Fruit fly (Drosophila melanogaster) whole organism, embryonic: Measurements from ENCODE around the gene kkv.

ENCODE experiments used
- Abd-B ChIP-seq: fragments of 200-800 bp; sonication (Bioruptor generic); optimal IDR thresholded peaks from 2 replicates; lab custom pipeline; 2018; ENCODE audit warnings: missing biosample characterization, mild to moderate bottlenecking, missing genetic modification characterization, moderate library complexity
- Antp ChIP-seq: fragments of 200-800 bp; sonication (Bioruptor generic); optimal IDR thresholded peaks from 3 replicates; lab custom pipeline; 2016; ENCODE audit warnings: missing biosample characterization, missing genetic modification characterization
- Asciz ChIP-seq: fragments of 200-800 bp; sonication (Bioruptor generic); optimal IDR thresholded peaks from 2 replicates; lab custom pipeline; 2017; ENCODE audit warnings: missing biosample characterization, mild to moderate bottlenecking, missing genetic modification characterization, missing genetic modification reagents
- Atf3 ChIP-seq: fragments of 200-800 bp; sonication (Bioruptor generic); optimal IDR thresholded peaks from 3 replicates; lab custom pipeline; 2016; ENCODE audit warnings: missing biosample characterization, missing genetic modification characterization
- Bdp1 ChIP-seq: fragments of 200-800 bp; sonication (Bioruptor generic); optimal IDR thresholded peaks from 3 replicates; lab custom pipeline; 2016; ENCODE audit warnings: missing biosample characterization, missing genetic modification characterization
- CG11398 ChIP-seq: fragments of 200-800 bp; sonication (Bioruptor generic); optimal IDR thresholded peaks from 2 replicates; lab custom pipeline; 2016; ENCODE audit warnings: missing biosample characterization, missing genetic modification characterization
- CG11504 ChIP-seq: fragments of 200-800 bp; sonication (Bioruptor generic); optimal IDR thresholded peaks from 3 replicates; lab custom pipeline; 2019; ENCODE audit warnings: missing biosample characterization, mild to moderate bottlenecking, missing genetic modification characterization, moderate library complexity
- CG13287 ChIP-seq: fragments of 200-800 bp; sonication (Bioruptor generic); IDR thresholded peaks from 2 replicates; pipeline ENCODE4 v1.3.6; 2022; ENCODE audit warnings: missing biosample characterization, missing genetic modification characterization; ENCODE audit not compliant: partially characterized antibody
- CG15269 ChIP-seq: fragments of 200-800 bp; sonication (Bioruptor generic); optimal IDR thresholded peaks from 2 replicates; lab custom pipeline; 2018; ENCODE audit warnings: missing biosample characterization, mild to moderate bottlenecking, missing genetic modification characterization, moderate library complexity
- CG1792 ChIP-seq: fragments of 200-800 bp; sonication (Bioruptor generic); optimal IDR thresholded peaks from 2 replicates; lab custom pipeline; 2016; ENCODE audit warnings: missing biosample characterization, missing genetic modification characterization
- CG2199 ChIP-seq: fragments of 200-800 bp; sonication (Bioruptor generic); IDR thresholded peaks from 3 replicates; pipeline ENCODE4 v1.3.6; 2022; ENCODE audit warnings: missing biosample characterization, missing genetic modification characterization
- CG3163 ChIP-seq: fragments of 200-800 bp; sonication (Bioruptor generic); optimal IDR thresholded peaks from 3 replicates; lab custom pipeline; 2016; ENCODE audit warnings: missing biosample characterization, missing genetic modification characterization
- CG33213 ChIP-seq: fragments of 200-800 bp; sonication (Bioruptor generic); optimal IDR thresholded peaks from 3 replicates; lab custom pipeline; 2016; ENCODE audit warnings: missing biosample characterization, missing genetic modification characterization
- CG4360 ChIP-seq: fragments of 200-800 bp; sonication (Bioruptor generic); IDR thresholded peaks from 2 replicates; pipeline ENCODE4 v1.3.6; 2022; ENCODE audit warnings: missing biosample characterization, missing genetic modification characterization
- CG6765 ChIP-seq: fragments of 200-800 bp; sonication (Bioruptor generic); optimal IDR thresholded peaks from 3 replicates; lab custom pipeline; 2017; ENCODE audit warnings: missing biosample characterization, mild to moderate bottlenecking, missing genetic modification characterization
- CoRest ChIP-seq: fragments of 200-800 bp; sonication (Bioruptor generic); optimal IDR thresholded peaks from 3 replicates; lab custom pipeline; 2018; ENCODE audit warnings: missing biosample characterization, mild to moderate bottlenecking, missing genetic modification characterization, moderate library complexity
- Dref ChIP-seq: fragments of 200-800 bp; sonication (Bioruptor generic); IDR thresholded peaks from 2 replicates; pipeline ENCODE4 v1.3.6; 2022; ENCODE audit warnings: missing biosample characterization, missing genetic modification characterization
- Ets97D ChIP-seq: fragments of 200-800 bp; sonication (Bioruptor generic); optimal IDR thresholded peaks from 3 replicates; lab custom pipeline; 2016; ENCODE audit warnings: missing biosample characterization, missing genetic modification characterization
- Fer1 ChIP-seq: fragments of 200-800 bp; sonication (Bioruptor generic); optimal IDR thresholded peaks from 2 replicates; lab custom pipeline; 2017; ENCODE audit warnings: missing biosample characterization, mild to moderate bottlenecking, missing genetic modification characterization
- Fer2 ChIP-seq: fragments of 200-800 bp; sonication (Bioruptor generic); optimal IDR thresholded peaks from 2 replicates; lab custom pipeline; 2018; ENCODE audit warnings: missing biosample characterization, mild to moderate bottlenecking, missing genetic modification characterization, moderate library complexity
- Hsf ChIP-seq: fragments of 200-800 bp; sonication (Bioruptor generic); optimal IDR thresholded peaks from 3 replicates; lab custom pipeline; 2016; ENCODE audit warnings: missing biosample characterization, missing genetic modification characterization
- Jarid2 ChIP-seq: fragments of 200-800 bp; sonication (Bioruptor generic); optimal IDR thresholded peaks from 3 replicates; lab custom pipeline; 2017; ENCODE audit warnings: mild to moderate bottlenecking, missing biosample characterization, missing genetic modification reagents, missing genetic modification characterization
- Kr ChIP-seq: fragments of 200-800 bp; sonication (Bioruptor generic); optimal IDR thresholded peaks from 2 replicates; lab custom pipeline; 2017; ENCODE audit warnings: missing biosample characterization, mild to moderate bottlenecking, missing genetic modification characterization
- MTF-1 ChIP-seq: fragments of 200-800 bp; sonication (Bioruptor generic); optimal IDR thresholded peaks from 2 replicates; lab custom pipeline; 2018; ENCODE audit warnings: missing biosample characterization, mild to moderate bottlenecking, missing genetic modification characterization, borderline replicate concordance
- Med ChIP-seq: fragments of 200-800 bp; sonication (Bioruptor generic); peaks from one replicate; lab custom pipeline; 2016; ENCODE audit warnings: missing biosample characterization, missing genetic modification characterization, mild to moderate bottlenecking, inconsistent platforms, moderate library complexity
- Meics ChIP-seq: fragments of 200-800 bp; sonication (Bioruptor generic); optimal IDR thresholded peaks from 2 replicates; lab custom pipeline; 2017; ENCODE audit warnings: missing biosample characterization, mild to moderate bottlenecking, missing genetic modification characterization
- Mrtf ChIP-seq: fragments of 200-800 bp; sonication (Bioruptor generic); IDR thresholded peaks from 3 replicates; pipeline ENCODE4 v1.3.6; 2022; ENCODE audit warnings: missing biosample characterization, missing genetic modification characterization
- NFAT ChIP-seq: fragments of 200-800 bp; sonication (Bioruptor generic); IDR thresholded peaks from 2 replicates; pipeline ENCODE4 v1.3.6; 2022; ENCODE audit warnings: missing biosample characterization, missing genetic modification characterization
- Nf-YC ChIP-seq: fragments of 200-800 bp; optimal IDR thresholded peaks from 3 replicates; lab custom pipeline; 2019; ENCODE audit warnings: missing biosample characterization, mild to moderate bottlenecking, missing genetic modification characterization, moderate library complexity
- Pdp1 ChIP-seq, 2 experiments: fragments of 200-800 bp; sonication (Bioruptor generic); optimal IDR thresholded peaks; 3 replicates each; lab custom pipeline; 2016; ENCODE audit warnings: missing biosample characterization in 2 of 2, missing genetic modification characterization in 2 of 2, mild to moderate bottlenecking in 1 of 2, moderate library complexity in 1 of 2
- Sin3A ChIP-seq: fragments of >200 bp; optimal IDR thresholded peaks from 2 replicates; lab custom pipeline; 2018
- Sry-δ ChIP-seq: fragments of 200-800 bp; sonication (Bioruptor generic); optimal IDR thresholded peaks from 2 replicates; lab custom pipeline; 2016; ENCODE audit warnings: missing biosample characterization, missing genetic modification characterization
- Stat92E ChIP-seq, 3 experiments: fragments of >200 bp in 2 of 3; fragments of 200-800 bp in 1 of 3; sonication (Bioruptor generic) in 1 of 3; optimal IDR thresholded peaks; 2 replicates each; lab custom pipeline; 2017 to 2019; ENCODE audit warnings: missing biosample characterization in 3 of 3, missing genetic modification characterization in 3 of 3, mild to moderate bottlenecking in 1 of 3, moderate library complexity in 1 of 3
- caup ChIP-seq: fragments of 200-800 bp; sonication (Bioruptor generic); optimal IDR thresholded peaks from 3 replicates; lab custom pipeline; 2017; ENCODE audit warnings: missing biosample characterization, mild to moderate bottlenecking, missing genetic modification characterization, moderate library complexity; ENCODE audit not compliant: severe bottlenecking
- ci ChIP-seq: fragments of 200-800 bp; sonication (Bioruptor generic); IDR thresholded peaks from 3 replicates; pipeline ENCODE4 v1.3.6; 2022; ENCODE audit warnings: missing biosample characterization, missing genetic modification characterization
- crol ChIP-seq: fragments of 200-800 bp; sonication (Bioruptor generic); IDR thresholded peaks from 2 replicates; pipeline ENCODE4 v1.3.6; 2022; ENCODE audit warnings: missing biosample characterization, missing genetic modification characterization
- cwo ChIP-seq: fragments of 200-800 bp; sonication (Bioruptor generic); optimal IDR thresholded peaks from 3 replicates; lab custom pipeline; 2017; ENCODE audit warnings: missing biosample characterization, missing genetic modification characterization, mild to moderate bottlenecking, moderate library complexity, missing genetic modification reagents
- ftz-f1 ChIP-seq: fragments of 200-800 bp; sonication (Bioruptor generic); optimal IDR thresholded peaks from 2 replicates; lab custom pipeline; 2016; ENCODE audit warnings: missing biosample characterization, missing genetic modification characterization
- hb ChIP-seq: fragments of 200-800 bp; sonication (Bioruptor generic); IDR thresholded peaks from 3 replicates; pipeline ENCODE4 v1.3.6; 2022; ENCODE audit warnings: missing biosample characterization, missing genetic modification characterization; ENCODE audit not compliant: partially characterized antibody
- mld ChIP-seq: fragments of 200-800 bp; sonication (Bioruptor generic); IDR thresholded peaks from 3 replicates; pipeline ENCODE4 v1.3.6; 2022; ENCODE audit warnings: missing biosample characterization, missing genetic modification characterization; ENCODE audit not compliant: partially characterized antibody
- nerfin-2 ChIP-seq: fragments of 200-800 bp; sonication (Bioruptor generic); IDR thresholded peaks from 2 replicates; pipeline ENCODE4 v1.3.6; 2022; ENCODE audit warnings: missing biosample characterization, missing genetic modification characterization; ENCODE audit not compliant: partially characterized antibody
- prd ChIP-seq, 3 experiments: fragments of >200 bp in 2 of 3; fragments of 200-800 bp in 1 of 3; sonication (Bioruptor generic) in 1 of 3; optimal IDR thresholded peaks in 2 of 3; IDR thresholded peaks in 1 of 3; 2 replicates in 2 of 3; 3 replicates in 1 of 3; pipeline versions ENCODE4 v1.3.6 to Lab custom; 2017 to 2022; ENCODE audit warnings: missing biosample characterization in 1 of 3, missing genetic modification characterization in 1 of 3
- psq ChIP-seq: fragments of 200-800 bp; sonication (Bioruptor generic); optimal IDR thresholded peaks from 2 replicates; lab custom pipeline; 2017; ENCODE audit warnings: missing biosample characterization, missing genetic modification characterization
- pum ChIP-seq: fragments of 200-800 bp; sonication (Bioruptor generic); optimal IDR thresholded peaks from 2 replicates; lab custom pipeline; 2016; ENCODE audit warnings: missing biosample characterization, missing genetic modification characterization
- repo ChIP-seq: fragments of 200-800 bp; sonication (Bioruptor generic); optimal IDR thresholded peaks from 2 replicates; lab custom pipeline; 2016; ENCODE audit warnings: missing biosample characterization, missing genetic modification characterization
- sd ChIP-seq: fragments of 200-800 bp; sonication (Bioruptor generic); optimal IDR thresholded peaks from 3 replicates; lab custom pipeline; 2018; ENCODE audit warnings: missing biosample characterization, mild to moderate bottlenecking, missing genetic modification characterization, moderate library complexity
- wek ChIP-seq: fragments of 200-800 bp; sonication (Bioruptor generic); optimal IDR thresholded peaks from 3 replicates; lab custom pipeline; 2018; ENCODE audit warnings: missing biosample characterization, mild to moderate bottlenecking, missing genetic modification characterization, moderate library complexity
- yki ChIP-seq: fragments of >200 bp; optimal IDR thresholded peaks from 3 replicates; lab custom pipeline; 2018
- zfh2 ChIP-seq: fragments of 200-800 bp; sonication (Bioruptor generic); optimal IDR thresholded peaks from 2 replicates; lab custom pipeline; 2016; ENCODE audit warnings: missing biosample characterization, missing genetic modification characterization

Gene kkv

DNA sequence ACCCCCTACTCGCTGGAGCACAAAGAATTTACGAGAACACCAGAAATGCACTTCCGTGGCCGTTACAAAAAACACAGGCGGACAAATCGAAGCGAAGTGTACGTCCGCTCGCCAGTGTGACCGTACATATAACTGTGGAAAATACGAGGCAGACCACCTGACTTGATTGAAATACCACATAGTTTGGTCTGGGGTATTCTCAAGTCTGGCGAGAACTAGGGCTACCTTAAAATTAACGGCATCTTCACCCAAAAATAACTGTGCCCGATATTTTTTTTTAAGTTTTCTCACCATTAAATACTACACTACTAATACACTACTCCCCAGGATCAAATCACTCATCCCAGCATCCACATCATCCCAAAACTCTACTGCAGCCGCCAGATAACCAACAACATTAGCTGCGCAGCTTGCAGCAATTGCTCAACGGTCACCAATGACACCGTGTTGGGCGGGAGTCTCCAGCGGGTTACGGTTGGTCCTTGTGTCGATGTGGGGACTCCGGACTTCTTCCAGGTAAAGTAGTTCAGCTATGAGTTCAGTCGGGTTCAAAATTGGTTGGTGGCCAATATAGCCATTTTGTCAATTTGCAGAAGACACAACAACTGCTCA lies 24.4 kb downstream of the kkv start, which contains the start of gene Cerk (continued):
- TF ChIP-seq CG33213 (GFP tag; lab: Kevin White, UChicago) (peak; percentile 73), CG13287 (GFP tag; lab: Robert Waterston, UW) (peak; percentile 76), Jarid2 (GFP tag; lab: Kevin White, UChicago) (peak; percentile 93), NFAT (GFP tag; lab: Robert Waterston, UW) (peak; percentile 65), CoRest (tag; lab: Kevin White, UChicago) (peak; percentile 62), CG11504 (tag; lab: Kevin White, UChicago) (peak; percentile 29), psq (GFP tag; lab: Kevin White, UChicago) (no peak), yki (no peak), CG6765 (GFP tag; lab: Kevin White, UChicago) (no peak), repo (no peak), CG15269 (tag; lab: Kevin White, UChicago) (no peak), pum (GFP tag; lab: Kevin White, UChicago) (peak; percentile 54), Dref (GFP tag; lab: Robert Waterston, UW) (peak; percentile 48), Nf-YC (tag; lab: Kevin White, UChicago) (peak; percentile 33), Mrtf (GFP tag; lab: Robert Waterston, UW) (0 out of 3 replicates have a peak, but pooled peaks have one; percentile 21), Kr (no peak), ci (GFP tag; lab: Robert Waterston, UW) (peak; percentile 81), hb (GFP tag; lab: Robert Waterston, UW) (no peak), Med (peak; percentile 93), Hsf (peak; percentile 24), MTF-1 (GFP tag; lab: Kevin White, UChicago) (peak; percentile 12), Pdp1 (GFP tag; optimal IDR thresholded peaks at IDR 0.05; lab: Kevin White, UChicago) (peak in 1 of 2 experiments; percentile 61), CG2199 (GFP tag; lab: Robert Waterston, UW) (0 out of 3 replicates have a peak, but pooled peaks have one; percentile 25), CG4360 (GFP tag; lab: Robert Waterston, UW) (peak; percentile 82), wek (GFP tag; lab: Kevin White, UChicago) (peak; percentile 99), Stat92E (GFP tag; optimal IDR thresholded peaks at IDR 0.05; lab: Kevin White, UChicago) (peak in 1 of 3 experiments; percentile 68), cwo (GFP tag; lab: Kevin White, UChicago) (no peak), nerfin-2 (peak; percentile 57), CG1792 (GFP tag; lab: Kevin White, UChicago) (peak; percentile 11), Fer2 (tag; lab: Kevin White, UChicago) (no peak), prd (optimal IDR thresholded peaks at IDR 0.05; lab: Kevin White, UChicago) (no peak), prd (GFP tag; IDR thresholded peaks at IDR 0.05; lab: Robert Waterston, UW) (peak; percentile 48; the same call in 1 of the 3 replicates), Asciz (GFP tag; lab: Kevin White, UChicago) (no peak), Sry-δ (peak; percentile 66), Sin3A (lab: Kevin White, UChicago) (peak; percentile 70), Ets97D (GFP tag; lab: Kevin White, UChicago) (peak; percentile 78), Abd-B (GFP tag; lab: Kevin White, UChicago) (no peak), Bdp1 (peak; percentile 24), Fer1 (GFP tag; lab: Kevin White, UChicago) (peak; percentile 7), crol (GFP tag; lab: Robert Waterston, UW) (no peak), sd (tag; lab: Kevin White, UChicago) (peak; percentile 41), zfh2 (GFP tag; lab: Kevin White, UChicago) (peak; percentile 36), caup (GFP tag; lab: Kevin White, UChicago) (peak; percentile 30), Meics (GFP tag; lab: Kevin White, UChicago) (peak; percentile 28), Antp (GFP tag; lab: Kevin White, UChicago) (peak; percentile 38), ftz-f1 (no peak), CG3163 (GFP tag; lab: Kevin White, UChicago) (peak; percentile 28), Atf3 (GFP tag; lab: Kevin White, UChicago) (no peak), CG11398 (GFP tag; lab: Kevin White, UChicago) (peak; percentile 2), mld (0 out of 3 replicates have a peak, but pooled peaks have one; percentile 10)
